Worm (Caenorhabditis elegans) whole organism, young adult: Measurements from ENCODE around the gene Y44F5A.1.

Source experiments
- B0019.2 ChIP-seq: fragments of 200-800 bp; sonication (Bioruptor generic); conservative IDR thresholded peaks from 2 replicates; pipeline ENCODE4 v1.3.6; 2022; ENCODE audit warnings: missing genetic modification reagents, missing genetic modification characterization, missing compliant biosample characterization
- B0261.1 ChIP-seq: sonication (generic microtip); optimal IDR thresholded peaks from 2 replicates; lab custom pipeline; 2016; ENCODE audit warnings: mild to moderate bottlenecking, missing genetic modification characterization, moderate library complexity, missing compliant biosample characterization
- C17E4.6 ChIP-seq: fragments of 200-800 bp; sonication (Bioruptor generic); IDR thresholded peaks from 2 replicates; pipeline ENCODE4 v1.3.6; 2022; ENCODE audit warnings: missing genetic modification reagents, missing genetic modification characterization, missing compliant biosample characterization
- F37B4.10 ChIP-seq: fragments of 200-800 bp; sonication (Bioruptor generic); IDR thresholded peaks from 2 replicates; pipeline ENCODE4 v1.3.6; 2022; ENCODE audit warnings: missing genetic modification characterization, missing compliant biosample characterization
- F39B2.1 ChIP-seq: fragments of 200-800 bp; sonication (Bioruptor generic); IDR thresholded peaks from 2 replicates; pipeline ENCODE4 v1.3.6; 2022; ENCODE audit warnings: missing genetic modification reagents, missing genetic modification characterization, missing compliant biosample characterization
- F55B11.4 ChIP-seq: sonication (generic microtip); optimal IDR thresholded peaks from 2 replicates; lab custom pipeline; 2016; ENCODE audit warnings: missing compliant biosample characterization, missing genetic modification characterization, borderline replicate concordance; ENCODE audit not compliant: insufficient read depth
- F57C9.4 ChIP-seq: sonication (generic microtip); optimal IDR thresholded peaks from 2 replicates; lab custom pipeline; 2017; ENCODE audit warnings: mild to moderate bottlenecking, missing genetic modification characterization, missing compliant biosample characterization
- T07F8.4 ChIP-seq: sonication (generic microtip); optimal IDR thresholded peaks from 2 replicates; lab custom pipeline; 2016; ENCODE audit warnings: mild to moderate bottlenecking, missing genetic modification characterization, moderate library complexity, missing compliant biosample characterization
- T26A5.8 ChIP-seq: sonication (generic microtip); optimal IDR thresholded peaks from 2 replicates; lab custom pipeline; 2016; ENCODE audit warnings: missing genetic modification characterization, missing compliant biosample characterization
- Y79H2A.3 ChIP-seq: fragments of 200-800 bp; sonication (Bioruptor generic); conservative IDR thresholded peaks from 2 replicates; pipeline ENCODE4 v1.3.6; 2022; ENCODE audit warnings: missing genetic modification reagents, missing genetic modification characterization, missing compliant biosample characterization
- Y95B8A.8 ChIP-seq: fragments of 200-800 bp; sonication (Bioruptor generic); IDR thresholded peaks from 2 replicates; pipeline ENCODE4 v1.3.6; 2022; ENCODE audit warnings: missing genetic modification reagents, missing genetic modification characterization, missing compliant biosample characterization
- akir-1 ChIP-seq: fragments of 200-800 bp; sonication (Bioruptor generic); optimal IDR thresholded peaks from 2 replicates; lab custom pipeline; 2018; ENCODE audit warnings: mild to moderate bottlenecking, missing genetic modification characterization, moderate library complexity, missing compliant biosample characterization
- ama-1 ChIP-seq, 3 experiments: fragments of 150-350 bp in 1 of 3; sonication (generic microtip) in 2 of 3; optimal IDR thresholded peaks; 2 replicates each; lab custom pipeline; 2014 to 2018; ENCODE audit warnings: missing biosample characterization in 2 of 3, missing genetic modification characterization in 2 of 3, missing genetic modification reagents in 2 of 3
- aptf-2 ChIP-seq: fragments of 200-800 bp; sonication (Bioruptor generic); conservative IDR thresholded peaks from 2 replicates; pipeline ENCODE4 v1.3.6; 2022; ENCODE audit warnings: missing genetic modification reagents, missing genetic modification characterization, missing compliant biosample characterization
- ccch-3 ChIP-seq: fragments of 200-800 bp; sonication (Bioruptor generic); optimal IDR thresholded peaks from 2 replicates; lab custom pipeline; 2018; ENCODE audit warnings: mild to moderate bottlenecking, missing genetic modification characterization, missing compliant biosample characterization
- ceh-100 ChIP-seq: fragments of 200-800 bp; sonication (Bioruptor generic); IDR thresholded peaks from 2 replicates; pipeline ENCODE4 v1.3.6; 2022; ENCODE audit warnings: missing genetic modification reagents, missing genetic modification characterization, missing compliant biosample characterization
- ceh-40 ChIP-seq: fragments of 200-800 bp; sonication (Bioruptor generic); IDR thresholded peaks from 2 replicates; pipeline ENCODE4 v1.3.6; 2022; ENCODE audit warnings: missing genetic modification characterization, missing compliant biosample characterization
- ceh-91 ChIP-seq: fragments of 200-800 bp; sonication (Bioruptor generic); IDR thresholded peaks from 2 replicates; pipeline ENCODE4 v1.3.6; 2022; ENCODE audit warnings: missing genetic modification reagents, missing genetic modification characterization, missing compliant biosample characterization
- dpff-1 ChIP-seq: sonication (generic microtip); optimal IDR thresholded peaks from 2 replicates; lab custom pipeline; 2017; ENCODE audit warnings: mild to moderate bottlenecking, missing genetic modification characterization, missing compliant biosample characterization
- egl-18 ChIP-seq: fragments of 200-800 bp; sonication (Bioruptor generic); IDR thresholded peaks from 2 replicates; pipeline ENCODE4 v1.3.6; 2022; ENCODE audit warnings: missing genetic modification reagents, missing genetic modification characterization, missing compliant biosample characterization
- hlh-12 ChIP-seq: sonication (generic microtip); optimal IDR thresholded peaks from 2 replicates; lab custom pipeline; 2016; ENCODE audit warnings: missing genetic modification characterization, missing compliant biosample characterization
- hrde-1 ChIP-seq: sonication (generic microtip); optimal IDR thresholded peaks from 2 replicates; lab custom pipeline; 2016; ENCODE audit warnings: missing genetic modification characterization, mild to moderate bottlenecking, missing compliant biosample characterization, moderate library complexity, missing genotype, missing genetic modification reagents, borderline replicate concordance
- hsf-1 ChIP-seq: fragments of 200-800 bp; sonication (Bioruptor generic); IDR thresholded peaks from 2 replicates; pipeline ENCODE4 v1.3.6; 2022; ENCODE audit warnings: missing genetic modification reagents, missing genetic modification characterization, missing compliant biosample characterization
- lag-1 ChIP-seq: fragments of 200-800 bp; sonication (Bioruptor generic); IDR thresholded peaks from 2 replicates; pipeline ENCODE4 v1.3.6; 2022; ENCODE audit warnings: missing genetic modification reagents, missing genetic modification characterization, missing compliant biosample characterization
- let-526 ChIP-seq: fragments of 200-800 bp; sonication (Bioruptor generic); IDR thresholded peaks from 2 replicates; pipeline ENCODE4 v1.3.6; 2022; ENCODE audit warnings: missing genetic modification reagents, missing genetic modification characterization, missing compliant biosample characterization
- lin-35 ChIP-seq, 3 experiments: fragments of 150-350 bp in 2 of 3; sonication (generic microtip) in 1 of 3; optimal IDR thresholded peaks; 2 replicates each; lab custom pipeline; 2014 to 2018; ENCODE audit warnings: missing biosample characterization in 3 of 3, missing genetic modification characterization in 3 of 3, missing genetic modification reagents in 3 of 3
- lsl-1 ChIP-seq: fragments of 200-800 bp; sonication (Bioruptor generic); optimal IDR thresholded peaks from 2 replicates; lab custom pipeline; 2018; ENCODE audit warnings: mild to moderate bottlenecking, missing genetic modification characterization, moderate library complexity, missing compliant biosample characterization
- lsy-27 ChIP-seq: sonication (generic microtip); optimal IDR thresholded peaks from 2 replicates; lab custom pipeline; 2017; ENCODE audit warnings: missing genetic modification characterization, mild to moderate bottlenecking, missing compliant biosample characterization, antibody characterized with exemption, missing genotype, borderline replicate concordance; ENCODE audit not compliant: insufficient read depth
- madf-8 ChIP-seq: fragments of 200-800 bp; sonication (Bioruptor generic); conservative IDR thresholded peaks from 2 replicates; pipeline ENCODE4 v1.3.6; 2022; ENCODE audit warnings: missing genetic modification reagents, missing genetic modification characterization, missing compliant biosample characterization
- mcd-1 ChIP-seq: fragments of 200-800 bp; sonication (Bioruptor generic); IDR thresholded peaks from 2 replicates; pipeline ENCODE4 v1.3.6; 2022; ENCODE audit warnings: missing genetic modification reagents, missing genetic modification characterization, missing compliant biosample characterization
- mel-28 ChIP-seq: sonication (generic microtip); optimal IDR thresholded peaks from 2 replicates; lab custom pipeline; 2016; ENCODE audit warnings: borderline replicate concordance, mild to moderate bottlenecking, missing genetic modification characterization, missing compliant biosample characterization
- mes-4 ChIP-seq: sonication (generic microtip); optimal IDR thresholded peaks from 2 replicates; lab custom pipeline; 2016; ENCODE audit warnings: missing genotype, missing genetic modification characterization, missing compliant biosample characterization
- nfya-1 ChIP-seq: sonication (generic microtip); optimal IDR thresholded peaks from 2 replicates; lab custom pipeline; 2017; ENCODE audit warnings: antibody characterized with exemption, missing compliant biosample characterization, missing genetic modification characterization, borderline replicate concordance; ENCODE audit not compliant: insufficient read depth
- nfyb-1 ChIP-seq: fragments of 200-800 bp; sonication (Bioruptor generic); IDR thresholded peaks from 2 replicates; pipeline ENCODE4 v1.3.6; 2022; ENCODE audit warnings: missing genetic modification reagents, missing genetic modification characterization, missing compliant biosample characterization
- nhr-27 ChIP-seq: fragments of 200-800 bp; sonication (Bioruptor generic); optimal IDR thresholded peaks from 2 replicates; lab custom pipeline; 2018; ENCODE audit warnings: mild to moderate bottlenecking, missing genetic modification characterization, moderate library complexity, missing compliant biosample characterization
- nhr-80 ChIP-seq: sonication (generic microtip); optimal IDR thresholded peaks from 2 replicates; lab custom pipeline; 2016; ENCODE audit warnings: missing genetic modification characterization, missing compliant biosample characterization
- nhr-90 ChIP-seq: sonication (generic microtip); optimal IDR thresholded peaks from 2 replicates; lab custom pipeline; 2016; ENCODE audit warnings: missing genotype, mild to moderate bottlenecking, missing genetic modification characterization, missing compliant biosample characterization
- pha-4 ChIP-seq: fragments of 150-350 bp; sonication (generic microtip); optimal IDR thresholded peaks from 2 replicates; lab custom pipeline; 2014; ENCODE audit warnings: missing biosample characterization, missing genetic modification reagents, missing genetic modification characterization
- repo-1 ChIP-seq: sonication (generic microtip); optimal IDR thresholded peaks from 2 replicates; lab custom pipeline; 2017; ENCODE audit warnings: mild to moderate bottlenecking, missing genetic modification characterization, missing compliant biosample characterization
- sea-2 ChIP-seq: fragments of 200-800 bp; sonication (Bioruptor generic); IDR thresholded peaks from 2 replicates; pipeline ENCODE4 v1.3.6; 2022; ENCODE audit warnings: missing genetic modification characterization, missing compliant biosample characterization
- sptf-2 ChIP-seq: fragments of 200-800 bp; sonication (Bioruptor generic); optimal IDR thresholded peaks from 2 replicates; lab custom pipeline; 2018; ENCODE audit warnings: mild to moderate bottlenecking, missing genetic modification characterization, missing compliant biosample characterization
- tbp1 ChIP-seq: fragments of 200-800 bp; sonication (Bioruptor generic); optimal IDR thresholded peaks from 2 replicates; lab custom pipeline; 2018; ENCODE audit warnings: mild to moderate bottlenecking, missing genetic modification characterization, missing compliant biosample characterization
- xnd-1 ChIP-seq: sonication (generic microtip); optimal IDR thresholded peaks from 2 replicates; lab custom pipeline; 2016; ENCODE audit warnings: missing genotype, missing genetic modification reagents, missing genetic modification characterization, missing compliant biosample characterization
- zim-3 ChIP-seq: sonication (generic microtip); optimal IDR thresholded peaks from 2 replicates; lab custom pipeline; 2017; ENCODE audit warnings: mild to moderate bottlenecking, missing genetic modification characterization, moderate library complexity, missing compliant biosample characterization

Gene Y44F5A.1

ce11 chrIII:4221527-4221926 is 25.9 kb downstream of the Y44F5A.1 start:
- no peak for TF ChIP-seq B0019.2
- no peak for TF ChIP-seq let-526
- TF ChIP-seq F57C9.4 (tag; lab: Kevin White, UChicago), result no peak
- no peak for TF ChIP-seq madf-8 (GFP tag; lab: Robert Waterston, UW)
- no peak for TF ChIP-seq nhr-80
- TF ChIP-seq tbp1 (GFP tag; lab: Kevin White, UChicago), result no peak
- TF ChIP-seq akir-1 (GFP tag; lab: Kevin White, UChicago), result no peak

- no peak for TF ChIP-seq xnd-1
- TF ChIP-seq hsf-1 (GFP tag; lab: Robert Waterston, UW), result no peak
- TF ChIP-seq ceh-40 (GFP tag; lab: Robert Waterston, UW), result no peak
- no peak for TF ChIP-seq ccch-3
- no peak for TF ChIP-seq hlh-12 (tag; lab: Kevin White, UChicago)
- TF ChIP-seq T26A5.8, result no peak
- no peak for TF ChIP-seq mel-28 (tag; lab: Kevin White, UChicago)
- TF ChIP-seq Y79H2A.3, result no peak
- no peak for TF ChIP-seq lag-1
- no peak for TF ChIP-seq C17E4.6 (GFP tag; lab: Robert Waterston, UW)
- TF ChIP-seq aptf-2 (GFP tag; lab: Robert Waterston, UW), result no peak
- TF ChIP-seq Y95B8A.8 (GFP tag; lab: Robert Waterston, UW), result no peak
- no peak for TF ChIP-seq mcd-1 (GFP tag; lab: Robert Waterston, UW)
- TF ChIP-seq sea-2 (GFP tag; lab: Robert Waterston, UW), result no peak
- TF ChIP-seq F55B11.4 (tag; lab: Kevin White, UChicago), result no peak
- no peak for TF ChIP-seq T07F8.4 (tag; lab: Kevin White, UChicago)
- no peak for TF ChIP-seq dpff-1
- no peak for TF ChIP-seq F37B4.10 (GFP tag; lab: Robert Waterston, UW)
- no peak for TF ChIP-seq sptf-2 (GFP tag; lab: Kevin White, UChicago)
Observed at ce11 chrIII:4220864-4221263, 26.6 kb downstream of the Y44F5A.1 start.

ce11 chrIII:4210661-4211060 is 36.8 kb downstream of the Y44F5A.1 start:
- TF ChIP-seq nfyb-1 (GFP tag; lab: Robert Waterston, UW), result peak; percentile 94
- no peak for TF ChIP-seq mes-4
- no peak for TF ChIP-seq zim-3
- no peak for TF ChIP-seq pha-4 (tag; lab: Kevin White, UChicago)

ce11 chrIII:4209188-4209587 is 38.3 kb downstream of the Y44F5A.1 start, which contains the start of gene phlp-2:
Gene phlp-2 (plus strand): TSS chrIII:4209488.
- TF ChIP-seq ama-1 (optimal IDR thresholded peaks at IDR 0.05; lab: Kevin White, UChicago), result no peak
- TF ChIP-seq ama-1 (GFP tag; optimal IDR thresholded peaks at IDR 0.05; lab: Kevin White, UChicago), result no peak
- 0 out of 2 replicates have a peak, but pooled peaks have one; percentile 19 for TF ChIP-seq nfyb-1 (GFP tag; lab: Robert Waterston, UW)

ce11 chrIII:4208210-4208609 is 39.3 kb downstream of the Y44F5A.1 start:
- no peak for TF ChIP-seq nfya-1
- no peak for TF ChIP-seq Y79H2A.3
- no peak for TF ChIP-seq repo-1 (tag; lab: Kevin White, UChicago)
- no peak for TF ChIP-seq lin-35 (GFP tag; optimal IDR thresholded peaks at IDR 0.05; lab: Kevin White, UChicago)
- no peak for TF ChIP-seq egl-18
- no peak for TF ChIP-seq lsy-27
- TF ChIP-seq B0261.1 (tag; lab: Kevin White, UChicago), result no peak
- TF ChIP-seq hrde-1, result peak; percentile 36
- TF ChIP-seq F39B2.1 (GFP tag; lab: Robert Waterston, UW), result no peak
- no peak for TF ChIP-seq nhr-27 (tag; lab: Kevin White, UChicago)
- no peak for TF ChIP-seq nhr-90 (tag; lab: Kevin White, UChicago)
- TF ChIP-seq ccch-3, result no peak
- TF ChIP-seq ceh-91 (GFP tag; lab: Robert Waterston, UW), result no peak
- TF ChIP-seq ceh-100, result no peak
- TF ChIP-seq lsl-1 (GFP tag; lab: Kevin White, UChicago), result no peak
- TF ChIP-seq akir-1 (GFP tag; lab: Kevin White, UChicago), result no peak
